Fruit fly (Drosophila melanogaster) whole organism, embryonic: Measurements from ENCODE around the gene Ilp5.
A peak's percentile ranks its signal among the peaks of the same experiment; 100 is the strongest.

Experiments used
- ATbp ChIP-seq: fragments of 200-800 bp; sonication (Bioruptor generic); optimal IDR thresholded peaks from 2 replicates; lab custom pipeline; 2017; ENCODE audit warnings: missing biosample characterization, mild to moderate bottlenecking, missing genetic modification characterization, missing genetic modification reagents
- Atf3 ChIP-seq: fragments of 200-800 bp; sonication (Bioruptor generic); optimal IDR thresholded peaks from 3 replicates; lab custom pipeline; 2016; ENCODE audit warnings: missing biosample characterization, missing genetic modification characterization
- Awh ChIP-seq: fragments of 200-800 bp; sonication (Bioruptor generic); IDR thresholded peaks from 2 replicates; pipeline ENCODE4, ENCODE4 v1.3.6; 2022; ENCODE audit warnings: missing biosample characterization, missing genetic modification characterization
- Bgb ChIP-seq: fragments of 200-800 bp; sonication (Bioruptor generic); IDR thresholded peaks from 2 replicates; pipeline ENCODE4 v1.3.6; 2022; ENCODE audit warnings: missing biosample characterization, missing genetic modification characterization; ENCODE audit not compliant: partially characterized antibody
- CG11398 ChIP-seq: fragments of 200-800 bp; sonication (Bioruptor generic); optimal IDR thresholded peaks from 2 replicates; lab custom pipeline; 2016; ENCODE audit warnings: missing biosample characterization, missing genetic modification characterization
- CG11504 ChIP-seq: fragments of 200-800 bp; sonication (Bioruptor generic); optimal IDR thresholded peaks from 3 replicates; lab custom pipeline; 2019; ENCODE audit warnings: missing biosample characterization, mild to moderate bottlenecking, missing genetic modification characterization, moderate library complexity
- CG12071 ChIP-seq: fragments of 200-800 bp; sonication (Bioruptor generic); optimal IDR thresholded peaks from 3 replicates; lab custom pipeline; 2018; ENCODE audit warnings: missing biosample characterization, mild to moderate bottlenecking, missing genetic modification characterization
- CG13424 ChIP-seq: fragments of 200-800 bp; sonication (Bioruptor generic); optimal IDR thresholded peaks from 2 replicates; lab custom pipeline; 2019; ENCODE audit warnings: missing biosample characterization, mild to moderate bottlenecking, missing genetic modification characterization, moderate library complexity
- CG15011 ChIP-seq: fragments of 200-800 bp; sonication (Bioruptor generic); optimal IDR thresholded peaks from 3 replicates; lab custom pipeline; 2018; ENCODE audit warnings: missing biosample characterization, mild to moderate bottlenecking, missing genetic modification characterization
- CG15601 ChIP-seq: fragments of 200-800 bp; sonication (Bioruptor generic); optimal IDR thresholded peaks from 3 replicates; lab custom pipeline; 2019; ENCODE audit warnings: missing biosample characterization, mild to moderate bottlenecking, missing genetic modification characterization, moderate library complexity
- CG17361 ChIP-seq: fragments of 200-800 bp; sonication (Bioruptor generic); IDR thresholded peaks from 3 replicates; pipeline ENCODE4 v1.3.6; 2022; ENCODE audit warnings: missing biosample characterization, missing genetic modification characterization
- CG1832 ChIP-seq: fragments of 200-800 bp; sonication (Bioruptor generic); optimal IDR thresholded peaks from 2 replicates; lab custom pipeline; 2017; ENCODE audit warnings: missing biosample characterization, mild to moderate bottlenecking, missing genetic modification characterization, inconsistent platforms
- CG30020 ChIP-seq: fragments of 200-800 bp; optimal IDR thresholded peaks from 2 replicates; lab custom pipeline; 2019; ENCODE audit warnings: missing biosample characterization, mild to moderate bottlenecking, missing genetic modification characterization, moderate library complexity
- CG3726 ChIP-seq: fragments of 200-800 bp; sonication (Bioruptor generic); IDR thresholded peaks from 3 replicates; pipeline ENCODE4, ENCODE4 v1.3.6; 2022; ENCODE audit warnings: missing biosample characterization, missing genetic modification characterization
- CG6854 ChIP-seq: fragments of 200-800 bp; sonication (Bioruptor generic); optimal IDR thresholded peaks from 3 replicates; lab custom pipeline; 2017; ENCODE audit warnings: missing biosample characterization, mild to moderate bottlenecking, missing genetic modification characterization
- CG8388 ChIP-seq: fragments of 200-800 bp; sonication (Bioruptor generic); optimal IDR thresholded peaks from 2 replicates; lab custom pipeline; 2019; ENCODE audit warnings: missing biosample characterization, mild to moderate bottlenecking, missing genetic modification characterization, moderate library complexity
- CG8765 ChIP-seq: fragments of 200-800 bp; sonication (Bioruptor generic); IDR thresholded peaks from 2 replicates; pipeline ENCODE4 v1.3.6; 2022; ENCODE audit warnings: missing biosample characterization, missing genetic modification characterization
- Chrac-16 ChIP-seq: fragments of 200-800 bp; sonication (Bioruptor generic); optimal IDR thresholded peaks from 3 replicates; lab custom pipeline; 2016; ENCODE audit warnings: missing biosample characterization, missing genetic modification characterization
- D ChIP-seq, 2 experiments: fragments of 200-800 bp in 1 of 2; fragments of >200 bp in 1 of 2; sonication (Bioruptor generic) in 1 of 2; optimal IDR thresholded peaks; 2 replicates in 1 of 2; 3 replicates in 1 of 2; lab custom pipeline; 2017; ENCODE audit warnings: mild to moderate bottlenecking in 1 of 2, missing biosample characterization in 1 of 2, missing genetic modification characterization in 1 of 2, missing genetic modification reagents in 1 of 2
- D19B ChIP-seq: fragments of 200-800 bp; sonication (Bioruptor generic); optimal IDR thresholded peaks from 2 replicates; lab custom pipeline; 2017; ENCODE audit warnings: missing biosample characterization, mild to moderate bottlenecking, missing genetic modification characterization
- Dbx ChIP-seq: fragments of 200-800 bp; sonication (Bioruptor generic); IDR thresholded peaks from 3 replicates; pipeline ENCODE4 v1.3.6; 2022; ENCODE audit warnings: missing biosample characterization, missing genetic modification characterization
- Doc3 ChIP-seq: fragments of 200-800 bp; sonication (Bioruptor generic); IDR thresholded peaks from 3 replicates; pipeline ENCODE4 v1.3.6; 2022; ENCODE audit warnings: missing biosample characterization, missing genetic modification characterization; ENCODE audit not compliant: partially characterized antibody
- E2f1 ChIP-seq: fragments of 200-800 bp; sonication (Bioruptor generic); IDR thresholded peaks from 2 replicates; pipeline ENCODE4 v1.3.6; 2022; ENCODE audit warnings: missing biosample characterization, missing genetic modification characterization
- Elba2 ChIP-seq: fragments of 200-800 bp; sonication (Bioruptor generic); optimal IDR thresholded peaks from 3 replicates; lab custom pipeline; 2016; ENCODE audit warnings: missing biosample characterization, missing genetic modification characterization
- Fer2 ChIP-seq: fragments of 200-800 bp; sonication (Bioruptor generic); optimal IDR thresholded peaks from 2 replicates; lab custom pipeline; 2018; ENCODE audit warnings: missing biosample characterization, mild to moderate bottlenecking, missing genetic modification characterization, moderate library complexity
- Hmr ChIP-seq: fragments of 200-800 bp; sonication (Bioruptor generic); optimal IDR thresholded peaks from 3 replicates; lab custom pipeline; 2017; ENCODE audit warnings: mild to moderate bottlenecking, missing biosample characterization, missing genetic modification reagents, missing genetic modification characterization
- Lhr ChIP-seq: fragments of 200-800 bp; sonication (Bioruptor generic); optimal IDR thresholded peaks from 3 replicates; lab custom pipeline; 2017; ENCODE audit warnings: mild to moderate bottlenecking, missing biosample characterization, missing genetic modification reagents, missing genetic modification characterization
- Lim3 ChIP-seq: fragments of 200-800 bp; sonication (Bioruptor generic); IDR thresholded peaks from 2 replicates; pipeline ENCODE4 v1.3.6; 2022; ENCODE audit warnings: missing biosample characterization, missing genetic modification characterization
- Mrtf ChIP-seq: fragments of 200-800 bp; sonication (Bioruptor generic); IDR thresholded peaks from 3 replicates; pipeline ENCODE4 v1.3.6; 2022; ENCODE audit warnings: missing biosample characterization, missing genetic modification characterization
- Ptx1 ChIP-seq: fragments of 200-800 bp; sonication (Bioruptor generic); IDR thresholded peaks from 2 replicates; pipeline ENCODE4 v1.3.6; 2022; ENCODE audit warnings: missing biosample characterization, missing genetic modification characterization
- Rx ChIP-seq: fragments of 200-800 bp; sonication (Bioruptor generic); IDR thresholded peaks from 2 replicates; pipeline ENCODE4 v1.3.6; 2022; ENCODE audit warnings: missing biosample characterization, missing genetic modification characterization
- ash1 ChIP-seq: fragments of 200-800 bp; sonication (Bioruptor generic); optimal IDR thresholded peaks from 2 replicates; lab custom pipeline; 2018; ENCODE audit warnings: missing biosample characterization, mild to moderate bottlenecking, missing genetic modification characterization
- btn ChIP-seq: fragments of 200-800 bp; sonication (Bioruptor generic); optimal IDR thresholded peaks from 2 replicates; lab custom pipeline; 2016; ENCODE audit warnings: missing biosample characterization, missing genetic modification characterization
- corto ChIP-seq: fragments of 200-800 bp; sonication (Bioruptor generic); optimal IDR thresholded peaks from 2 replicates; lab custom pipeline; 2016; ENCODE audit warnings: missing biosample characterization, mild to moderate bottlenecking, missing genetic modification characterization, moderate library complexity
- dm ChIP-seq: fragments of 200-800 bp; sonication (Bioruptor generic); optimal IDR thresholded peaks from 3 replicates; lab custom pipeline; 2016; ENCODE audit warnings: missing biosample characterization, missing genetic modification characterization
- en ChIP-seq: fragments of 200-800 bp; sonication (Bioruptor generic); optimal IDR thresholded peaks from 2 replicates; lab custom pipeline; 2016; ENCODE audit warnings: missing biosample characterization, missing genetic modification characterization
- grau ChIP-seq: fragments of 200-800 bp; optimal IDR thresholded peaks from 3 replicates; lab custom pipeline; 2019; ENCODE audit warnings: missing biosample characterization, mild to moderate bottlenecking, missing genetic modification characterization, moderate library complexity
- hkb ChIP-seq, 2 experiments: fragments of 200-800 bp in 1 of 2; fragments of >200 bp in 1 of 2; sonication (Bioruptor generic) in 1 of 2; IDR thresholded peaks in 1 of 2; optimal IDR thresholded peaks in 1 of 2; 2 replicates each; pipeline versions ENCODE4 v1.3.6 to Lab custom; 2017 to 2022; ENCODE audit warnings: missing biosample characterization in 1 of 2, missing genetic modification characterization in 1 of 2
- kay ChIP-seq: fragments of 200-800 bp; sonication (Bioruptor generic); optimal IDR thresholded peaks from 2 replicates; lab custom pipeline; 2016; ENCODE audit warnings: missing biosample characterization, missing genetic modification characterization
- lbe ChIP-seq: fragments of 200-800 bp; sonication (Bioruptor generic); optimal IDR thresholded peaks from 2 replicates; lab custom pipeline; 2016; ENCODE audit warnings: missing biosample characterization, mild to moderate bottlenecking, missing genetic modification characterization
- mld ChIP-seq: fragments of 200-800 bp; sonication (Bioruptor generic); IDR thresholded peaks from 3 replicates; pipeline ENCODE4 v1.3.6; 2022; ENCODE audit warnings: missing biosample characterization, missing genetic modification characterization; ENCODE audit not compliant: partially characterized antibody
- nau ChIP-seq: fragments of 200-800 bp; sonication (Bioruptor generic); optimal IDR thresholded peaks from 3 replicates; lab custom pipeline; 2017; ENCODE audit warnings: missing biosample characterization, mild to moderate bottlenecking, missing genetic modification characterization, missing genetic modification reagents
- nerfin-2 ChIP-seq: fragments of 200-800 bp; sonication (Bioruptor generic); IDR thresholded peaks from 2 replicates; pipeline ENCODE4 v1.3.6; 2022; ENCODE audit warnings: missing biosample characterization, missing genetic modification characterization; ENCODE audit not compliant: partially characterized antibody
- pb ChIP-seq: fragments of 200-800 bp; sonication (Bioruptor generic); optimal IDR thresholded peaks from 3 replicates; lab custom pipeline; 2016; ENCODE audit warnings: missing biosample characterization, missing genetic modification characterization
- sens-2 ChIP-seq: fragments of 200-800 bp; sonication (Bioruptor generic); IDR thresholded peaks from 2 replicates; pipeline ENCODE4 v1.3.6; 2022; ENCODE audit warnings: missing biosample characterization, missing genetic modification characterization
- tap ChIP-seq: fragments of 200-800 bp; optimal IDR thresholded peaks from 3 replicates; lab custom pipeline; 2019; ENCODE audit warnings: missing biosample characterization, mild to moderate bottlenecking, missing genetic modification characterization, moderate library complexity
- usp ChIP-seq: fragments of >200 bp; optimal IDR thresholded peaks from 2 replicates; lab custom pipeline; 2017; ENCODE audit warnings: missing biosample characterization, missing genetic modification characterization
- yki ChIP-seq: fragments of >200 bp; optimal IDR thresholded peaks from 3 replicates; lab custom pipeline; 2018
- zfh1 ChIP-seq: fragments of 200-800 bp; sonication (Bioruptor generic); IDR thresholded peaks from 3 replicates; pipeline ENCODE4 v1.3.6; 2022; ENCODE audit warnings: missing biosample characterization, missing genetic modification characterization
- zfh2 ChIP-seq: fragments of 200-800 bp; sonication (Bioruptor generic); optimal IDR thresholded peaks from 2 replicates; lab custom pipeline; 2016; ENCODE audit warnings: missing biosample characterization, missing genetic modification characterization

Gene Ilp5

dm6 chr3L:9847420-9847977 lies 23.8 kb upstream of the Ilp5 start (continued):
- TF ChIP-seq yki (lab: Kevin White, UChicago) (no peak), Doc3 (GFP tag; lab: Robert Waterston, UW) (no peak), Chrac-16 (GFP tag; lab: Kevin White, UChicago) (peak; percentile 37), en (GFP tag; lab: Kevin White, UChicago) (no peak), Fer2 (tag; lab: Kevin White, UChicago) (no peak), corto (no peak), mld (GFP tag; lab: Robert Waterston, UW) (no peak), Dbx (GFP tag; lab: Robert Waterston, UW) (peak; percentile 66; the same call in 2 of the 3 replicates), ash1 (GFP tag; lab: Kevin White, UChicago) (no peak), Hmr (GFP tag; lab: Kevin White, UChicago) (peak; percentile 30), Atf3 (GFP tag; lab: Kevin White, UChicago) (no peak), CG17361 (GFP tag; lab: Robert Waterston, UW) (peak; percentile 46; the same call in 1 of the 3 replicates), CG30020 (tag; lab: Kevin White, UChicago) (no peak), Ptx1 (GFP tag; lab: Robert Waterston, UW) (peak; percentile 38), Bgb (GFP tag; lab: Robert Waterston, UW) (no peak), nerfin-2 (no peak), lbe (GFP tag; lab: Kevin White, UChicago) (no peak), tap (tag; lab: Kevin White, UChicago) (peak; percentile 57), CG8765 (no peak), dm (GFP tag; lab: Kevin White, UChicago) (no peak), CG8388 (GFP tag; lab: Kevin White, UChicago) (no peak), zfh1 (no peak), D (optimal IDR thresholded peaks at IDR 0.05; lab: Kevin White, UChicago) (no peak), D (GFP tag; optimal IDR thresholded peaks at IDR 0.05; lab: Kevin White, UChicago) (no peak), Elba2 (GFP tag; lab: Kevin White, UChicago) (no peak), Mrtf (peak; percentile 9; the same call in 1 of the 3 replicates), pb (GFP tag; lab: Kevin White, UChicago) (peak; percentile 41), CG12071 (GFP tag; lab: Kevin White, UChicago) (peak; percentile 36), E2f1 (GFP tag; lab: Robert Waterston, UW) (no peak), Lhr (GFP tag; lab: Kevin White, UChicago) (no peak), Rx (GFP tag; lab: Robert Waterston, UW) (no peak), CG11398 (GFP tag; lab: Kevin White, UChicago) (no peak), usp (GFP tag; lab: Kevin White, UChicago) (no peak), CG3726 (GFP tag; lab: Robert Waterston, UW) (no peak), CG11504 (tag; lab: Kevin White, UChicago) (peak; percentile 68), sens-2 (GFP tag; lab: Robert Waterston, UW) (no peak), Awh (GFP tag; lab: Robert Waterston, UW) (0 out of 2 replicates have a peak, but pooled peaks have one; percentile 16), CG15601 (no peak), Lim3 (GFP tag; lab: Robert Waterston, UW) (no peak), grau (tag; lab: Kevin White, UChicago) (peak; percentile 65), CG6854 (GFP tag; lab: Kevin White, UChicago) (peak; percentile 15), CG15011 (GFP tag; lab: Kevin White, UChicago) (peak; percentile 13), kay (peak; percentile 15), hkb (optimal IDR thresholded peaks at IDR 0.05; lab: Kevin White, UChicago) (no peak), hkb (GFP tag; IDR thresholded peaks at IDR 0.05; lab: Robert Waterston, UW) (peak; percentile 53; the same call in 1 of the 2 replicates), nau (GFP tag; lab: Kevin White, UChicago) (peak; percentile 26), D19B (GFP tag; lab: Kevin White, UChicago) (peak; percentile 33), CG1832 (GFP tag; lab: Kevin White, UChicago) (no peak), CG13424 (tag; lab: Kevin White, UChicago) (peak; percentile 58), zfh2 (GFP tag; lab: Kevin White, UChicago) (peak; percentile 54), ATbp (GFP tag; lab: Kevin White, UChicago) (no peak), btn (GFP tag; lab: Kevin White, UChicago) (no peak)
